Worm (Caenorhabditis elegans) whole organism, young adult: ENCODE data around the gene npax-1.

Experiments used
- B0035.1 ChIP-seq: sonication (generic microtip); optimal IDR thresholded peaks from 2 replicates; lab custom pipeline; 2016; ENCODE audit warnings: missing genetic modification characterization, mild to moderate bottlenecking, missing compliant biosample characterization, missing genotype, missing genetic modification reagents
- B0261.1 ChIP-seq: sonication (generic microtip); optimal IDR thresholded peaks from 2 replicates; lab custom pipeline; 2016; ENCODE audit warnings: mild to moderate bottlenecking, missing genetic modification characterization, moderate library complexity, missing compliant biosample characterization
- F23B12.7 ChIP-seq: sonication (generic microtip); optimal IDR thresholded peaks from 2 replicates; lab custom pipeline; 2017; ENCODE audit warnings: missing genetic modification characterization, mild to moderate bottlenecking, missing compliant biosample characterization, antibody characterized with exemption, moderate library complexity; ENCODE audit not compliant: insufficient read depth
- F49E8.2 ChIP-seq: sonication (generic microtip); optimal IDR thresholded peaks from 3 replicates; lab custom pipeline; 2017; ENCODE audit warnings: missing genetic modification characterization, mild to moderate bottlenecking, missing compliant biosample characterization, antibody characterized with exemption, moderate library complexity; ENCODE audit not compliant: insufficient read depth
- F57C9.4 ChIP-seq: sonication (generic microtip); optimal IDR thresholded peaks from 2 replicates; lab custom pipeline; 2017; ENCODE audit warnings: mild to moderate bottlenecking, missing genetic modification characterization, missing compliant biosample characterization
- K11D2.4 ChIP-seq: fragments of 200-800 bp; sonication (Bioruptor generic); IDR thresholded peaks from 2 replicates; pipeline ENCODE4 v1.3.6; 2022; ENCODE audit warnings: missing genetic modification reagents, missing genetic modification characterization, missing compliant biosample characterization
- attf-5 ChIP-seq: fragments of 200-800 bp; sonication (Bioruptor generic); optimal IDR thresholded peaks from 2 replicates; lab custom pipeline; 2018; ENCODE audit warnings: mild to moderate bottlenecking, missing genetic modification characterization, missing compliant biosample characterization
- ccch-3 ChIP-seq: fragments of 200-800 bp; sonication (Bioruptor generic); optimal IDR thresholded peaks from 2 replicates; lab custom pipeline; 2018; ENCODE audit warnings: mild to moderate bottlenecking, missing genetic modification characterization, missing compliant biosample characterization
- cebp-2 ChIP-seq: fragments of 200-800 bp; sonication (Bioruptor generic); IDR thresholded peaks from 2 replicates; pipeline ENCODE4 v1.3.6; 2022; ENCODE audit warnings: missing genetic modification characterization, missing compliant biosample characterization
- ceh-100 ChIP-seq: fragments of 200-800 bp; sonication (Bioruptor generic); IDR thresholded peaks from 2 replicates; pipeline ENCODE4 v1.3.6; 2022; ENCODE audit warnings: missing genetic modification reagents, missing genetic modification characterization, missing compliant biosample characterization
- ceh-27 ChIP-seq: fragments of 200-800 bp; sonication (Bioruptor generic); optimal IDR thresholded peaks from 2 replicates; lab custom pipeline; 2018; ENCODE audit warnings: mild to moderate bottlenecking, missing genetic modification characterization, moderate library complexity, missing compliant biosample characterization
- ceh-40 ChIP-seq: fragments of 200-800 bp; sonication (Bioruptor generic); IDR thresholded peaks from 2 replicates; pipeline ENCODE4 v1.3.6; 2022; ENCODE audit warnings: missing genetic modification characterization, missing compliant biosample characterization
- ets-4 ChIP-seq: fragments of 200-800 bp; sonication (Bioruptor generic); optimal IDR thresholded peaks from 2 replicates; lab custom pipeline; 2018; ENCODE audit warnings: mild to moderate bottlenecking, missing genetic modification characterization, missing compliant biosample characterization
- hmg-1.2 ChIP-seq: fragments of 200-800 bp; sonication (Bioruptor generic); IDR thresholded peaks from 2 replicates; pipeline ENCODE4 v1.3.6; 2022; ENCODE audit warnings: missing genetic modification reagents, missing genetic modification characterization, missing compliant biosample characterization
- hrde-1 ChIP-seq: sonication (generic microtip); optimal IDR thresholded peaks from 2 replicates; lab custom pipeline; 2016; ENCODE audit warnings: missing genetic modification characterization, mild to moderate bottlenecking, missing compliant biosample characterization, moderate library complexity, missing genotype, missing genetic modification reagents, borderline replicate concordance
- lin-35 ChIP-seq, 3 experiments: fragments of 150-350 bp in 2 of 3; sonication (generic microtip) in 1 of 3; optimal IDR thresholded peaks; 2 replicates each; lab custom pipeline; 2014 to 2018; ENCODE audit warnings: missing biosample characterization in 3 of 3, missing genetic modification characterization in 3 of 3, missing genetic modification reagents in 3 of 3
- lin-40 ChIP-seq: sonication (generic microtip); optimal IDR thresholded peaks from 2 replicates; lab custom pipeline; 2016; ENCODE audit warnings: missing genetic modification characterization, mild to moderate bottlenecking, missing compliant biosample characterization, missing genotype, missing genetic modification reagents
- lin-54 ChIP-seq: fragments of 200-800 bp; sonication (Bioruptor generic); optimal IDR thresholded peaks from 2 replicates; lab custom pipeline; 2018; ENCODE audit warnings: mild to moderate bottlenecking, missing genetic modification characterization, missing compliant biosample characterization
- lir-1 ChIP-seq: fragments of 200-800 bp; sonication (Bioruptor generic); conservative IDR thresholded peaks from 2 replicates; pipeline ENCODE4 v1.3.6; 2022; ENCODE audit warnings: missing genetic modification reagents, missing genetic modification characterization, missing compliant biosample characterization
- lsl-1 ChIP-seq: fragments of 200-800 bp; sonication (Bioruptor generic); optimal IDR thresholded peaks from 2 replicates; lab custom pipeline; 2018; ENCODE audit warnings: mild to moderate bottlenecking, missing genetic modification characterization, moderate library complexity, missing compliant biosample characterization
- madf-10 ChIP-seq: sonication (generic microtip); optimal IDR thresholded peaks from 2 replicates; lab custom pipeline; 2016; ENCODE audit warnings: mild to moderate bottlenecking, missing genetic modification characterization, missing compliant biosample characterization
- madf-8 ChIP-seq: fragments of 200-800 bp; sonication (Bioruptor generic); conservative IDR thresholded peaks from 2 replicates; pipeline ENCODE4 v1.3.6; 2022; ENCODE audit warnings: missing genetic modification reagents, missing genetic modification characterization, missing compliant biosample characterization
- nfya-1 ChIP-seq: sonication (generic microtip); optimal IDR thresholded peaks from 2 replicates; lab custom pipeline; 2017; ENCODE audit warnings: antibody characterized with exemption, missing compliant biosample characterization, missing genetic modification characterization, borderline replicate concordance; ENCODE audit not compliant: insufficient read depth
- nfyb-1 ChIP-seq: fragments of 200-800 bp; sonication (Bioruptor generic); IDR thresholded peaks from 2 replicates; pipeline ENCODE4 v1.3.6; 2022; ENCODE audit warnings: missing genetic modification reagents, missing genetic modification characterization, missing compliant biosample characterization
- nhr-120 ChIP-seq: fragments of 200-800 bp; sonication (Bioruptor generic); IDR thresholded peaks from 2 replicates; pipeline ENCODE4 v1.3.6; 2022; ENCODE audit warnings: missing genetic modification characterization, missing compliant biosample characterization
- nhr-27 ChIP-seq: fragments of 200-800 bp; sonication (Bioruptor generic); optimal IDR thresholded peaks from 2 replicates; lab custom pipeline; 2018; ENCODE audit warnings: mild to moderate bottlenecking, missing genetic modification characterization, moderate library complexity, missing compliant biosample characterization
- nhr-80 ChIP-seq: sonication (generic microtip); optimal IDR thresholded peaks from 2 replicates; lab custom pipeline; 2016; ENCODE audit warnings: missing genetic modification characterization, missing compliant biosample characterization
- repo-1 ChIP-seq: sonication (generic microtip); optimal IDR thresholded peaks from 2 replicates; lab custom pipeline; 2017; ENCODE audit warnings: mild to moderate bottlenecking, missing genetic modification characterization, missing compliant biosample characterization
- rpc-1 ChIP-seq, 2 experiments: fragments of 150-350 bp in 1 of 2; sonication (generic microtip) in 1 of 2; optimal IDR thresholded peaks; 2 replicates each; lab custom pipeline; 2014 to 2018; ENCODE audit warnings: missing biosample characterization in 1 of 2, missing genetic modification characterization in 1 of 2, missing genetic modification reagents in 1 of 2, missing genotype in 1 of 2
- sea-2 ChIP-seq: fragments of 200-800 bp; sonication (Bioruptor generic); IDR thresholded peaks from 2 replicates; pipeline ENCODE4 v1.3.6; 2022; ENCODE audit warnings: missing genetic modification characterization, missing compliant biosample characterization
- snpc-1.1 ChIP-seq: sonication (generic microtip); optimal IDR thresholded peaks from 2 replicates; lab custom pipeline; 2017; ENCODE audit warnings: missing genetic modification characterization, mild to moderate bottlenecking, missing compliant biosample characterization, antibody characterized with exemption, moderate library complexity, missing genotype, missing genetic modification reagents; ENCODE audit not compliant: insufficient read depth
- snpc-1.3 ChIP-seq: sonication (generic microtip); optimal IDR thresholded peaks from 2 replicates; lab custom pipeline; 2017; ENCODE audit warnings: missing genetic modification characterization, mild to moderate bottlenecking, missing compliant biosample characterization, antibody characterized with exemption, moderate library complexity, missing genotype, missing genetic modification reagents; ENCODE audit not compliant: insufficient read depth
- snpc-3.4 ChIP-seq: sonication (generic microtip); optimal IDR thresholded peaks from 2 replicates; lab custom pipeline; 2017; ENCODE audit warnings: missing genetic modification characterization, mild to moderate bottlenecking, missing compliant biosample characterization, antibody characterized with exemption, moderate library complexity, missing genotype, missing genetic modification reagents
- snpc-4 ChIP-seq, 5 experiments: fragments of 150-350 bp in 1 of 5; sonication (generic microtip) in 4 of 5; optimal IDR thresholded peaks; 2 replicates each; lab custom pipeline; 2014 to 2018; ENCODE audit warnings: missing genetic modification characterization in 5 of 5, missing biosample characterization in 3 of 5, antibody characterized with exemption in 2 of 5, mild to moderate bottlenecking in 2 of 5, missing compliant biosample characterization in 2 of 5, missing genotype in 2 of 5, moderate library complexity in 2 of 5, missing genetic modification reagents in 1 of 5
- somi-1 ChIP-seq: fragments of 200-800 bp; sonication (Bioruptor generic); optimal IDR thresholded peaks from 2 replicates; lab custom pipeline; 2018; ENCODE audit warnings: mild to moderate bottlenecking, missing genetic modification characterization, missing compliant biosample characterization
- sptf-2 ChIP-seq: fragments of 200-800 bp; sonication (Bioruptor generic); optimal IDR thresholded peaks from 2 replicates; lab custom pipeline; 2018; ENCODE audit warnings: mild to moderate bottlenecking, missing genetic modification characterization, missing compliant biosample characterization
- tbp1 ChIP-seq: fragments of 200-800 bp; sonication (Bioruptor generic); optimal IDR thresholded peaks from 2 replicates; lab custom pipeline; 2018; ENCODE audit warnings: mild to moderate bottlenecking, missing genetic modification characterization, missing compliant biosample characterization
- ztf-18 ChIP-seq: sonication (generic microtip); optimal IDR thresholded peaks from 2 replicates; lab custom pipeline; 2016; ENCODE audit warnings: missing genotype, mild to moderate bottlenecking, missing genetic modification characterization, missing compliant biosample characterization
- ztf-22 ChIP-seq: fragments of 200-800 bp; sonication (Bioruptor generic); optimal IDR thresholded peaks from 2 replicates; lab custom pipeline; 2018; ENCODE audit warnings: mild to moderate bottlenecking, missing genetic modification characterization, moderate library complexity, missing compliant biosample characterization
- ztf-26 ChIP-seq: sonication (generic microtip); optimal IDR thresholded peaks from 2 replicates; lab custom pipeline; 2017; ENCODE audit warnings: missing genetic modification characterization, missing compliant biosample characterization
- ztf-3 ChIP-seq: fragments of 200-800 bp; sonication (Bioruptor generic); optimal IDR thresholded peaks from 2 replicates; lab custom pipeline; 2018; ENCODE audit warnings: mild to moderate bottlenecking, missing genetic modification characterization, missing compliant biosample characterization

The npax-1 gene

DNA sequence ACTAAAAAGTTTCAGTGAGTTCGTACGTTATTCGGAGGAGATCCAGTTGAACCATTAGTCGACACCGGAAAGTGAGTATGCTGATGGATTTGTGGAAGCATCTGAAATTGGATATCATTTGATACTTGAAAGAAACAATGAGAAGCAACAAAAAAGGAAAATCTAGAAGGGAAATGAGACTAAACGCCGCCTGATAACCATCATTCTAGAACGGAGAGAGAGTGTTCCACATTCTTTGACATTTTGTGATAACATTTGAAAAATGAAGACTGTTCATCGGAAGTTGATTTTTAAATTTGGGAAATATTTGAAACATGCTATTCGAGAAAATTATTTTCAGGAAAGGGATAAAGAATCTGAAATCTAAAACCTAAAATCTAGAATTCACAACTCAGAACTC lies at the start of gene npax-1:
Gene npax-1 (minus strand): TSS at position 101 of the 400 bp plus-strand sequence.
- no peak for TF ChIP-seq nhr-27
- TF ChIP-seq somi-1: no peak
- no peak for TF ChIP-seq ztf-26 (tag; lab: Kevin White, UChicago)
- no peak for TF ChIP-seq madf-10 (tag; lab: Kevin White, UChicago)
- no peak for TF ChIP-seq lin-40 (tag; lab: Kevin White, UChicago)
- no peak for TF ChIP-seq K11D2.4 (GFP tag; lab: Robert Waterston, UW)
- no peak for TF ChIP-seq repo-1
- TF ChIP-seq B0035.1 (tag; lab: Kevin White, UChicago): no peak
- no peak for TF ChIP-seq ztf-22
- no peak for TF ChIP-seq tbp1 (GFP tag; lab: Kevin White, UChicago)
- TF ChIP-seq sea-2 (GFP tag; lab: Robert Waterston, UW): no peak
- no peak for TF ChIP-seq hmg-1.2 (GFP tag; lab: Robert Waterston, UW)
- no peak for TF ChIP-seq sptf-2 (GFP tag; lab: Kevin White, UChicago)
- TF ChIP-seq nhr-80: no peak

DNA sequence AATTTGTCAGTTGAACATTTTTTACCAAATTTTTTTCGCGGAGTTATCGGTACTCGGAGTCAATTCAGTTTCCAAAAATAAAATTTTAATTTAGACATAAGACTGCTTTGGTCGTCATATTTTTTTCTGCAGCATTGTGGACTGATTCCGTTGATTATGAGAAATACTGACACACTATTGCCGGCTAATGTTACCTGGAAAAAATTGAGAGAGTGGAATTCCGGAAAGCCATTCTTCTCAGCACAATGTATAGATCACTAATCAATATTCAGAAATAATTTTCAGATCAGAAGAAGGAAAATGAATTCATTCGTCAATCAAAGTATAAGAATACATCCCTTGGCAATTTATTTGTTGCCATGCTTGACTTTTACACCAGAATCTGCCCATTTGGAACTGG lies 47.9 kb upstream of the npax-1 start, which contains the start of gene C07D10.6:
Gene C07D10.6 (plus strand): TSS at position 301 of the 400 bp plus-strand sequence.
- TF ChIP-seq ceh-40 (GFP tag; lab: Robert Waterston, UW): no peak
- no peak for TF ChIP-seq nfya-1 (tag; lab: Kevin White, UChicago)
- no peak for TF ChIP-seq ceh-100 (GFP tag; lab: Robert Waterston, UW)
- TF ChIP-seq lin-40 (tag; lab: Kevin White, UChicago): no peak
- no peak for TF ChIP-seq snpc-1.3
- TF ChIP-seq sptf-2 (GFP tag; lab: Kevin White, UChicago): no peak
- TF ChIP-seq lir-1 (GFP tag; lab: Robert Waterston, UW): no peak
- no peak for TF ChIP-seq hrde-1 (tag; lab: Kevin White, UChicago)
- no peak for TF ChIP-seq cebp-2 (GFP tag; lab: Robert Waterston, UW)
- no peak for TF ChIP-seq ceh-27 (GFP tag; lab: Kevin White, UChicago)
- TF ChIP-seq madf-8: no peak
- no peak for TF ChIP-seq nhr-120 (GFP tag; lab: Robert Waterston, UW)

DNA sequence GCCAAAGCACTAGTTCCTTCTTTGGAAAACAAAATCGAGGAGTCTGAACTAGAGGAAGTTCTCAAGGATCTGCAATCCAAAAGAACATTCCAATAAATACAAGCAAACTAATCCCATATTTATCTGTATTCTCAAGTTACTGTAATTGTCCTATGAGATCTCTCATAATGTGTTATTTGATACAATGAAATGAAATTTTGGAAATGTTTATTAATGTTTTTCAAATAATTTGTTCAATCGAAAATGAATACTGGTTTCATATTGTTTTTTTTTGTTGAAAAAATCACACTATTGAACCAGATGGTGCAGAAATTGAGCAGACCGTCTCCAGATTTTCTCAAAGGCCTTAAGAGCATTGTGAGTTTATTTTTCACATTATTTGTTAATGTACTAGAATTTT lies 43.9 kb upstream of the npax-1 start, which contains the start of gene F43E2.1:
Gene F43E2.1 (plus strand): TSS at position 301 of the 400 bp plus-strand sequence.
- TF ChIP-seq F57C9.4 (tag; lab: Kevin White, UChicago) (no peak), lin-35 (GFP tag; optimal IDR thresholded peaks at IDR 0.05; lab: Kevin White, UChicago) (no peak), ztf-3 (no peak), lin-54 (no peak), B0261.1 (tag; lab: Kevin White, UChicago) (no peak), ccch-3 (GFP tag; lab: Kevin White, UChicago) (no peak), F49E8.2 (tag; lab: Kevin White, UChicago) (no peak)

DNA sequence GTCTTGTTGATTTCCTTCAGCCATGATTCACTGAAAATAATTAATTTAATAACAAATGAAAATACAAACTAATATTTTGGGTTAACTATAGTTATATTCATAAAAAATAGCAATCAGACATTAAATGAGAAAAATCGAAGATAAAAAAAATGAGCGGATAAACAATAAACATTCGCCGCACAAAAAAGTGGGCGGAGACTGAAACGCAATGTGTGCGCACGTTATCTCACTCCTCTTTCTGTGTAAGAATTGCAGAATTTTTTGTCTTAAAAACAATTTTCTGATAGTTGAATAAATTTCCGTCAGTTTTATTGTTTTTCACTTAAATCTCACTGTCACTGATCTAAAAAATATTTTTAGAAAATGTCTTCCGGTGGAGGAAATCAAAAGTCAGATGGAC lies 43.0 kb upstream of the npax-1 start, which contains the start of the genes mtch-1 and rpb-4:
Gene mtch-1 (minus strand): TSS at position 24 of the 400 bp plus-strand sequence.
Gene rpb-4 (plus strand): TSS at position 353 of the 400 bp plus-strand sequence.
- no peak for TF ChIP-seq lin-35 (GFP tag; optimal IDR thresholded peaks at IDR 0.05; lab: Kevin White, UChicago)
- TF ChIP-seq ets-4: no peak
- peak; percentile 23 for TF ChIP-seq snpc-3.4 (tag; lab: Kevin White, UChicago)
- TF ChIP-seq snpc-4 (GFP tag; optimal IDR thresholded peaks at IDR 0.05; lab: Kevin White, UChicago): peak; percentile 39
- TF ChIP-seq snpc-4 (tag; optimal IDR thresholded peaks at IDR 0.05; lab: Kevin White, UChicago): peak in 1 of 4 experiments; percentile 34
- peak; percentile 11 for TF ChIP-seq rpc-1 (optimal IDR thresholded peaks at IDR 0.05; lab: Kevin White, UChicago)
- no peak for TF ChIP-seq rpc-1 (tag; optimal IDR thresholded peaks at IDR 0.05; lab: Kevin White, UChicago)
- TF ChIP-seq lsl-1 (GFP tag; lab: Kevin White, UChicago): no peak
- TF ChIP-seq nfyb-1 (GFP tag; lab: Robert Waterston, UW): no peak
- TF ChIP-seq ztf-18 (tag; lab: Kevin White, UChicago): peak; percentile 12
- TF ChIP-seq attf-5 (GFP tag; lab: Kevin White, UChicago): peak; percentile 13
- no peak for TF ChIP-seq F57C9.4 (tag; lab: Kevin White, UChicago)
- TF ChIP-seq F23B12.7: peak; percentile 33
- peak; percentile 19 for TF ChIP-seq nhr-80
- no peak for TF ChIP-seq repo-1
- TF ChIP-seq snpc-1.1: peak; percentile 44
